Fruit fly (Drosophila melanogaster): ENCODE data around the gene hb.
A peak's percentile ranks its signal among the peaks of the same experiment; 100 is the strongest.

hb gene

dm6 chr3R:8668024-8668856, 29.4 kb downstream of the hb start (continued):
- TF ChIP-seq pfk (GFP tag; optimal IDR thresholded peaks at IDR 0.05) (no peak), CG13287 (GFP tag; IDR thresholded peaks at IDR 0.05; ENCODE audit: partially characterized antibody) (no peak; the same call in 1 of the 2 replicates), Antp (GFP tag; optimal IDR thresholded peaks at IDR 0.05) (no peak), Oli (tag; optimal IDR thresholded peaks at IDR 0.05) (no peak), yki (optimal IDR thresholded peaks at IDR 0.05) (no peak), ash1 (GFP tag; optimal IDR thresholded peaks at IDR 0.05) (no peak), CG11696 (GFP tag; IDR thresholded peaks at IDR 0.05) (no peak), Xrp1 (GFP tag; IDR thresholded peaks at IDR 0.05) (no peak), CG16813 (GFP tag; IDR thresholded peaks at IDR 0.05; ENCODE audit: partially characterized antibody) (peak; percentile 48), vnd (GFP tag; IDR thresholded peaks at IDR 0.05; ENCODE audit: partially characterized antibody) (peak; percentile 35), HLH3B (GFP tag; IDR thresholded peaks at IDR 0.05) (no peak), B-H2 (GFP tag; optimal IDR thresholded peaks at IDR 0.05) (no peak), Opbp (GFP tag; IDR thresholded peaks at IDR 0.05; ENCODE audit: partially characterized antibody) (peak; percentile 92), Nf-YB (GFP tag; optimal IDR thresholded peaks at IDR 0.05) (no peak), lola (GFP tag; optimal IDR thresholded peaks at IDR 0.05) (no peak), abd-A (tag; optimal IDR thresholded peaks at IDR 0.05) (peak; percentile 93), CG4328 (GFP tag; optimal IDR thresholded peaks at IDR 0.05) (no peak), Camta (GFP tag; optimal IDR thresholded peaks at IDR 0.05) (no peak), Hr3 (GFP tag; optimal IDR thresholded peaks at IDR 0.05) (no peak), tna (GFP tag; IDR thresholded peaks at IDR 0.05; ENCODE audit: partially characterized antibody) (peak; percentile 76), lmd (GFP tag; IDR thresholded peaks at IDR 0.05) (no peak), CG15514 (GFP tag; optimal IDR thresholded peaks at IDR 0.05) (no peak), CG10565 (GFP tag; optimal IDR thresholded peaks at IDR 0.05) (no peak), Mrtf (GFP tag; IDR thresholded peaks at IDR 0.05) (no peak), bowl (GFP tag; IDR thresholded peaks at IDR 0.05) (no peak), cwo (GFP tag; optimal IDR thresholded peaks at IDR 0.05) (no peak), exex (tag; optimal IDR thresholded peaks at IDR 0.05) (peak; percentile 93), MESR4 (GFP tag; optimal IDR thresholded peaks at IDR 0.05) (no peak), sob (GFP tag; IDR thresholded peaks at IDR 0.05) (no peak), inv (GFP tag; IDR thresholded peaks at IDR 0.05; ENCODE audit: partially characterized antibody) (peak; percentile 24), CG4282 (GFP tag; optimal IDR thresholded peaks at IDR 0.05) (no peak), E2f2 (GFP tag; IDR thresholded peaks at IDR 0.05) (no peak), CG8290 (GFP tag; optimal IDR thresholded peaks at IDR 0.05) (no peak), CG8290 (tag; optimal IDR thresholded peaks at IDR 0.05) (peak in 1 of 2 experiments; percentile 23), pita (GFP tag; optimal IDR thresholded peaks at IDR 0.05) (no peak), CG14441 (GFP tag; IDR thresholded peaks at IDR 0.05) (no peak), GATAe (GFP tag; conservative IDR thresholded peaks at IDR 0.05) (no peak), CG8944 (GFP tag; optimal IDR thresholded peaks at IDR 0.05) (no peak), CG12659 (GFP tag; optimal IDR thresholded peaks at IDR 0.05) (no peak), bab2 (GFP tag; optimal IDR thresholded peaks at IDR 0.05) (no peak), CG10267 (tag; optimal IDR thresholded peaks at IDR 0.05) (no peak), luna (GFP tag; optimal IDR thresholded peaks at IDR 0.05) (no peak), D (optimal IDR thresholded peaks at IDR 0.05) (no peak), D (GFP tag; optimal IDR thresholded peaks at IDR 0.05) (no peak), Taf1 (GFP tag; IDR thresholded peaks at IDR 0.05) (no peak), hth (optimal IDR thresholded peaks at IDR 0.05) (no peak), wek (GFP tag; optimal IDR thresholded peaks at IDR 0.05) (peak; percentile 9), CG7963 (GFP tag; IDR thresholded peaks at IDR 0.05; ENCODE audit: partially characterized antibody) (peak; percentile 89), so (GFP tag; IDR thresholded peaks at IDR 0.05) (no peak), CG13424 (tag; optimal IDR thresholded peaks at IDR 0.05) (no peak)

Measured in whole organism, embryonic.